Worm (Caenorhabditis elegans) whole organism, L1 larva: ENCODE measurements around the gene ttr-5.

Experiments used
- alr-1 ChIP-seq: fragments of 200-800 bp; sonication (Bioruptor generic); optimal IDR thresholded peaks from 2 replicates; lab custom pipeline; 2018; ENCODE audit warnings: borderline replicate concordance, mild to moderate bottlenecking, missing genetic modification characterization, missing compliant biosample characterization
- aly-2 ChIP-seq: fragments of 150-350 bp; optimal IDR thresholded peaks from 2 replicates; lab custom pipeline; 2014; ENCODE audit warnings: missing biosample characterization, missing genetic modification characterization
- elt-3 ChIP-seq, 6 experiments: fragments of 150-350 bp in 1 of 6; sonication (generic microtip); optimal IDR thresholded peaks; 2 replicates each; lab custom pipeline; 2017 to 2018; ENCODE audit warnings: missing biosample characterization in 6 of 6, missing genetic modification characterization in 6 of 6, inconsistent platforms in 1 of 6
- jun-1 ChIP-seq: fragments of 150-350 bp; optimal IDR thresholded peaks from 2 replicates; lab custom pipeline; 2014; ENCODE audit warnings: missing biosample characterization, missing genetic modification reagents, missing genetic modification characterization
- lin-39 ChIP-seq: fragments of 150-350 bp; optimal IDR thresholded peaks from 2 replicates; lab custom pipeline; 2014; ENCODE audit warnings: missing biosample characterization, missing genetic modification reagents, missing genetic modification characterization
- mdl-1 ChIP-seq, 2 experiments: fragments of 150-350 bp; optimal IDR thresholded peaks; 2 replicates each; lab custom pipeline; 2014 to 2017; ENCODE audit warnings: missing biosample characterization in 2 of 2, missing genetic modification characterization in 2 of 2, inconsistent platforms in 1 of 2
- nhr-28 ChIP-seq: fragments of 150-350 bp; optimal IDR thresholded peaks from 2 replicates; lab custom pipeline; 2014; ENCODE audit warnings: missing biosample characterization, missing genetic modification characterization
- nhr-85 ChIP-seq: sonication (generic microtip); peaks from one replicate; lab custom pipeline; 2016; ENCODE audit warnings: missing genetic modification characterization, inconsistent platforms, missing compliant biosample characterization
- skn-1 ChIP-seq: fragments of 150-350 bp; optimal IDR thresholded peaks from 2 replicates; lab custom pipeline; 2014; ENCODE audit warnings: missing biosample characterization, missing genetic modification characterization
- sox-4 ChIP-seq: sonication (generic microtip); optimal IDR thresholded peaks from 2 replicates; lab custom pipeline; 2016; ENCODE audit warnings: missing genetic modification characterization, missing compliant biosample characterization
- tbx-2 ChIP-seq: sonication (generic microtip); optimal IDR thresholded peaks from 2 replicates; lab custom pipeline; 2016; ENCODE audit warnings: missing genetic modification characterization, missing compliant biosample characterization
- unc-62 ChIP-seq: fragments of 150-350 bp; optimal IDR thresholded peaks from 2 replicates; lab custom pipeline; 2014; ENCODE audit warnings: missing biosample characterization, missing genetic modification reagents, missing genetic modification characterization

DNA sequence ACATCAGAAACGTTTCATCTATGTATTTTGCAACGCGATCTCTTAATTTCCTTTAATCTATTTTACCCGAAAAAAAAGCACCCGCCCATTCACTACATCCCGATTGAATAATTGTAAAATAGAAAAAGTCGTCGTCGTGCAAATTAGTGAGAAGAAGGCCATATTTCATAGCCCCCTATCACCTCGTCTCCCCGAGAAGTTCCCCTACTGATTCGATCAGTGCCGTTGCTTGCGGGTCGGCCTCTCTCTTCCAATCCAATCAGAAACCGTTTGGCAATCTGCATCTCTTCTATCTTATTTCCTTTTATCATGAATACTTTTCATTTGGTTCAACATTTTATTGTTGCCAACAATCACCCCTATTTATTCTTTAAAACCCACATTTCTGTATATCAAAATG is 31.0 kb upstream of the ttr-5 start:
- no peak for TF ChIP-seq jun-1 (tag; lab: Kevin White, UChicago)
- TF ChIP-seq tbx-2 (tag; lab: Kevin White, UChicago): no peak
- TF ChIP-seq sox-4 (tag; lab: Kevin White, UChicago): no peak
- TF ChIP-seq lin-39 (tag; lab: Kevin White, UChicago): no peak
- TF ChIP-seq unc-62 (GFP tag; lab: Kevin White, UChicago): no peak
- no peak for TF ChIP-seq alr-1 (tag; lab: Kevin White, UChicago)
- TF ChIP-seq nhr-85: no peak
- TF ChIP-seq aly-2 (tag; lab: Kevin White, UChicago): no peak
- TF ChIP-seq skn-1: no peak
- TF ChIP-seq nhr-28 (tag; lab: Kevin White, UChicago): no peak
- no peak for TF ChIP-seq mdl-1 (tag; optimal IDR thresholded peaks at IDR 0.05; lab: Kevin White, UChicago)
- TF ChIP-seq elt-3 (tag; optimal IDR thresholded peaks at IDR 0.05; lab: Kevin White, UChicago): no peak
